Worm (Caenorhabditis elegans): Measurements from ENCODE around the gene mics-1.

Gene mics-1

DNA sequence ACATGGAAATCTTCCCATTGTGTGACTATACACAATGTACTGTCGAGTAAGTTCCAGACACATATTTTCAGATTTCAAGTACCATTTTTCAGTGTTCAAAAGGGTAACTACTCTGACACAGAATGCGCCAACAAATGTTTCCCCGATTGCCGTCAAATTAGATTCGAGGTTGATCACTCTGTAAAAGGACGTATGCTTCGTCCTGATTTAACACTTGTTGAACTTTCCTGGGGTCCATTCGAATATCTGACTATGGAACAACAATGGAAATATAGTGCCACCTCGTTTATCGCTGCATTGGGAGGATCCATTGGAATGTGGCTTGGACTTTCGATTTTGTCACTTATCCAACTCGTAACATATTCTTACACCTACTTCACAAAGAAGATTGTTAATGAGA lies 3.9 kb downstream of the mics-1 start:
- TF ChIP-seq W03F9.2 (tag; optimal IDR thresholded peaks at IDR 0.05) (no peak), him-1 (tag; optimal IDR thresholded peaks at IDR 0.05) (no peak), dao-5 (tag; optimal IDR thresholded peaks at IDR 0.05) (no peak)

DNA sequence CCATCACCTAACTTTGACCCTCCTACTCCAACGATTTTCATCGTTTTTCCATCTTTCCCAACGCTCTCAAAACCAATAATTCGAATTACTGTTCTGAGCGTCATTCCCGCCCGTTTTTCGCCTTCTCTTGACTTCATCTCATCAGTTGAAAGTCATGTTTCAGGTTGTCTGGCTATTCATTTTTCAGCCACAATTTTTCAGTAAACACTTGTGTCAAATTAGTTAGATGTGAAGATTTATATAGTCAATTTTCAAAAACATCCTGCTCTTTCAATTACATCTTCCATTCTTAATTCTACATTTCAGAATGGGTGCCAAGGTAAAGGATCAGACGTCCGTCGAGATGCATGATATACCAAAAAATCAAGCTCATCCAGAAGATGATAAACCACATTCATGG lies 5.5 kb downstream of the mics-1 start, which contains the start of gene del-6:
Gene del-6 (plus strand): TSS at position 301 of the 400 bp plus-strand sequence.
- TF ChIP-seq W03F9.2 (tag; optimal IDR thresholded peaks at IDR 0.05) (no peak), dao-5 (tag; optimal IDR thresholded peaks at IDR 0.05) (no peak), him-1 (tag; optimal IDR thresholded peaks at IDR 0.05) (no peak)

DNA sequence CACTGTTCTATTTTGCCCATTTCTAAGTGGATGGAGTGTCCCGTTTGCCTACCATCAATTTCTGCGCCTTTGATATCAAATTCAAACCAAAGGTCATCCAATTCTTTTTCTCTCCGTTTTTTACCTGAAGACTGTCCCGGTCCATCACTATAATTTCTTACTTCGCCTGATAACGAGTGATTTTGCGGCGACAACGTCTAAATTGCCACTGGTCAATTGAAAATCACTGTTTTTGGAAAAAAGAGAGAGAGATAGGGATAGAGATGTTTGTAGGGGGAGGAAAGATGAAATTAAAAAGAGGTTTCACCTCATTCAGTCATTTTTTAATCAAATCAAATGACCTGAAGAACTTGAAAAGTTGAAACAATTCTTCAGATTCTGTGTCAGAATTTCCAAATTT lies 6.6 kb downstream of the mics-1 start:
- TF ChIP-seq him-1 (tag; optimal IDR thresholded peaks at IDR 0.05) (no peak), dao-5 (tag; optimal IDR thresholded peaks at IDR 0.05) (no peak), W03F9.2 (tag; optimal IDR thresholded peaks at IDR 0.05) (no peak)

DNA sequence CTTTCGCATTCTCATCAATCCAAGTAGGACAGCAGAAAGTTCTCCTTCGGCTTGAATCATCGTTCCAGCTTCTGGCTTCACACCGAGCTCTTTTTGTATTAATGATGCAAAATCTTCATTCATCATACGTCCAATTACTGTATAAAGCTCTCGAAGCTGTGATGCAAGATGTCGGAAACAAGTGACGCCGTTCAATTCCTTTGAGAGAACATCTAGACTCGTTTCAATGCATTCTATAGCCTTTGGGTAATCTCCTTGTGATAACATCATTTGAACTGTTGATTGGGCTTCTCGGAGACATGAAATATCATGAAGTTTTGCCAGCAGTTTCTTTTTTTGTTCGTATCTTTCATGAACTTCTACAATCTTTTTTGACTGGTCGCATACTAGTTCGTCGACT lies 9.6 kb downstream of the mics-1 start:
- no peak for TF ChIP-seq him-1 (tag; optimal IDR thresholded peaks at IDR 0.05)
- no peak for TF ChIP-seq dao-5 (tag; optimal IDR thresholded peaks at IDR 0.05)
- TF ChIP-seq W03F9.2 (tag; optimal IDR thresholded peaks at IDR 0.05) = no peak

DNA sequence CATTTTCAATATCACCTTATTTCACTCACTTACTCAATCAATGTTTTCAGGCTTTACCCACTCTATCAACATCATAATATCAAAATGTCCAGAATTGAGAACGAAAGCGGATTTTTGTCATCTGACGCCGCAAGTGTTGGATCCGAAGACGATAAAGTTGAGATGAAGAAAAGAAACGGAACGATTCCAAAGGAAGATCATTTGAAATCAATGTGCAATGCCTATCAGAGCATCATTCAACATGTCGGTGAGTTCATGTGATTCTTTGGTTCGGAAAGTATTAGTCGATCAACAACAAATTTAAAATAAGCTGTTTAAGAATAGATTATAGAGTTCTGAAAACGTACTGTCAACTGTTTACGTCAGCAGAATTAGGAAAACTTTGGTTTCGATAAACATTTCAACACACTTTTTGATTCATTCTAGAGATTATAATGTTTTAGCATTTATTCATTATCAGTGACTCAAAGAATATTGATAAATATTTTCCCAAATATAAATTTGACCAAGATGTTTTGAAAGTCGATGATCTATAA lies 13.2 kb downstream of the mics-1 start, which contains the start of gene cat-4:
Gene cat-4 (plus strand): TSS at position 51 of the 536 bp plus-strand sequence.
- TF ChIP-seq dao-5 (tag; optimal IDR thresholded peaks at IDR 0.05) = no peak
- TF ChIP-seq W03F9.2 (tag; optimal IDR thresholded peaks at IDR 0.05) = no peak
- no peak for TF ChIP-seq him-1 (tag; optimal IDR thresholded peaks at IDR 0.05)

DNA sequence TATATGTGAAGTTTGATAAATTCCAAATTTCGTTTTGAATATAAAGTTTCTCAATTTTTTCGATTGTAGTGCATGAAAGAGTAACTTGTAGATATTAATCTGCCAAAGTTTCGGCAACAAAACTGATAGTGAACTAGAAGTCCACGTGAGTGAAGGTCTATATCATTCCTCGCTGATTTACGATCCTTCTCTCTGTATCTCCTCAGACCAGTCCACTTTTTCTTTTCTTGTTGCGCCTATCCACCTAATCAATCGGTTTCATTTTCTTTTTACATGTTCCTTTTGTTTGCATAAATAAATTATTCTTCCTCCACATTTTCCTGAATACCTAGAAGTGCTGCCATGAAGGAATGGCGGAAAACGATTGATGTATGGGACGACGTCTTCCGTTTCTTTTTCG lies 14.0 kb downstream of the mics-1 start:
- TF ChIP-seq dao-5 (tag; optimal IDR thresholded peaks at IDR 0.05) = no peak
- TF ChIP-seq him-1 (tag; optimal IDR thresholded peaks at IDR 0.05) = no peak
- TF ChIP-seq W03F9.2 (tag; optimal IDR thresholded peaks at IDR 0.05) = no peak

DNA sequence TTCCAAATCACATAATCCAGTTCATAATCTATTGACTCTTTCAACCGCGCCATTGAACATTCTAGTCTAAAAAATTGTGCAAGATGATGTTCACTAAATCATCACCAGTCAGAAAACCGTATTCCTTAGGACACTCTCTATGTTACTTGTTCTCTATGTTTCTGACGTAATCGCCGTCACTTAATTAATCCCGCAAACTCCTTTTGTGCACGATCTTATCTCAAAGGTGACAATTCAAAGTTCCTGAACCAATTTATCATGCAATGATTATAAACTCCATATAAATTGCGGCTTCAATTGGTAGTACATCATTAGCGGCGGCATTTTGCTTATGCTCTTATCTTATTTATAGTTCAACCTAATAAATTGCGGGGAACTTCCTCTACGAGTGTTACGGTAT lies 15.3 kb downstream of the mics-1 start:
- no peak for TF ChIP-seq W03F9.2 (tag; optimal IDR thresholded peaks at IDR 0.05)
- TF ChIP-seq him-1 (tag; optimal IDR thresholded peaks at IDR 0.05) = no peak
- TF ChIP-seq dao-5 (tag; optimal IDR thresholded peaks at IDR 0.05) = no peak

DNA sequence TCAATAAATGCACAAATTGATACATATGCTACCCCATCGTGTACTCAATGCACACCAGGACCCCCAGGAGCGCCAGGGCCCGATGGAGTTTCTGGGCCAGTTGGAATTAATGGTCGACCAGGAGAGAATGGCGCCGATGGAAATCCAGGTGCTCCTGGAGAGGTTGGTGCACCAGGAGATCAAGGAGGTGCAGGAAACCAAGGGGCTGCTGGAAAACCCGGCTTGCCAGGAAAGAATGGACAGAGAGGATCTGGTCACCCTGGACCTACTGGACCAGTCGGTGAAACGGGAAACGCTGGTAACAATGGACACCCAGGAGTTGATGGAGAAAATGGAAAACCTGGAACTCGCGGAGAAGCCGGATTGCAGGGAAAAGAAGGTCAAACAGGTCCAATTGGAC lies 16.5 kb downstream of the mics-1 start:
- no peak for TF ChIP-seq dao-5 (tag; optimal IDR thresholded peaks at IDR 0.05)
- TF ChIP-seq him-1 (tag; optimal IDR thresholded peaks at IDR 0.05) = no peak
- no peak for TF ChIP-seq W03F9.2 (tag; optimal IDR thresholded peaks at IDR 0.05)

DNA sequence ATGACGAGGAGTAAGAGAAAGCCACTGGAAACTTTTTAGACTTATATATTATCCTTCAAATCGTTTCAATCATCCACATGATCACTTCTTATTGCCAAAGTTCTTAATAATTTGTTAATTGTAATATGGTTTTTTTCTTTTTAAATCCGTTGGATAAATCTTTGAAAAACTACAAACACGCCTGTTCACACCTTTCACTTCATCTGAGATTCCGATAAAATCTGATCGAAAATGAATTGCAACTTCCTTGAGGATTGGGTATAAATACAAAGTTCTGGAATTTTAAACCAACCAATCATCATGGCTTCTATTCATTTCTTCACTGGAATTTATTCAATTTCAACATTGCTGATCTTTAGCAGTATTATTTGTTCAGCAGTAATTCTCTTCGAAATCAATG lies 17.5 kb downstream of the mics-1 start, which contains the start of gene col-152:
Gene col-152 (plus strand): TSS at position 301 of the 400 bp plus-strand sequence.
- TF ChIP-seq dao-5 (tag; optimal IDR thresholded peaks at IDR 0.05) (no peak), him-1 (tag; optimal IDR thresholded peaks at IDR 0.05) (no peak), W03F9.2 (tag; optimal IDR thresholded peaks at IDR 0.05) (no peak)

DNA sequence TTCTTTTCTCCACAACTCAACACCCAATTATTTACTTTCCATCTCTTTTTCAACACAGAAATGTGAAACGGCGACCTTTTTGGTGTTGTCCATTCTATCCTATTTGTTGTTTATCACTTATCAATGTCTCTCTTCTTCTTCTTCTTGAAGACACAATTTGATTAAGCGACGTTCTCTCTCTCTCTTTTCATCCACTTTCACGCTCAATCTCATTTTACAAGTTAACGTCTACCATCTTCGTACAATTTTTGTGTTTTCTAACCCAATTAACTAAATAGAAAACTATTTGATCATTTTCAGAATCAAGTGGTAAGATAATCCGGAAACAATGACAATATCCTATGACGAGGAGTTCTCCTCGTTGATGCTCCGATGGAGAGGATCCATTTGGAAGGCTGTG lies 20.4 kb downstream of the mics-1 start, which contains the start of gene best-14:
Gene best-14 (plus strand): TSS at position 301 of the 400 bp plus-strand sequence.
- TF ChIP-seq W03F9.2 (tag; optimal IDR thresholded peaks at IDR 0.05) (no peak), him-1 (tag; optimal IDR thresholded peaks at IDR 0.05) (no peak), dao-5 (tag; optimal IDR thresholded peaks at IDR 0.05) (no peak)

DNA sequence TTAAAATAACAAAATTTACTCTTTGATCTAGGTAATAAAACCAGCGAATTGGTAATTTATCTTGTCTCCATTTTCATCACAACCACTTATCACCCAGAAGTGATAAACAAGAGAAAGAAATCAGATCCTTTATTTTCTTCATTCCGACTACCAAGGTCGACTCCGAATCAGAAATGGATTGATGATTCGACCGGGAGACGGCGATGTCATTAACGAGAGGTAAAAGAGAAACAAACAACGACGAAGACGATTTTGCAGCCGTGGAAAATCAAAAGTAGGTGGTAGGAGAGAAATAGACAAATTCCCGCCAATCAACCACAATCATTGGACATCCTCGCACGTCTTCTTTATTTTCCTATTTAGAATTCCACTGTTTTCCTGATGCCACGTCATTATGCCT lies 21.0 kb downstream of the mics-1 start:
- TF ChIP-seq dao-5 (tag; optimal IDR thresholded peaks at IDR 0.05) (no peak), him-1 (tag; optimal IDR thresholded peaks at IDR 0.05) (no peak), W03F9.2 (tag; optimal IDR thresholded peaks at IDR 0.05) (no peak)

DNA sequence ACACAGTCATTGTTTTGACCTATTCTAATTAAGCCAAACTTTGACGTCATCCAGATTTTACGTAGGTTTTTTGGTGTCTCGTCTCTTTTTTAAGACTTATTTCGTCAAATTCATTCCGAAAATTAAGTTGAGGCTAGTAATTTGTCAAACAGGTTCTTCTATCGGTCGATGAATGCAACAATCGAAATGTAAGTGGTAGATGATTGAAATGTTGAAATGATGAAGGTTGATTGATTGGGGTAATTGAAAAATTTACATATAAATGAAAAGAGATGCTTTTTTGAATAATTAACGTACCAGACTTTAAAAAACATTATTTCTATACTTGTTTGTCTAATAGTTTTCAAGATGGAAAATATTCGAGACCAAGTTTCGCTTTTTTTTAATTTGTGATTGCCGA lies 21.8 kb downstream of the mics-1 start:
- no peak for TF ChIP-seq him-1 (tag; optimal IDR thresholded peaks at IDR 0.05)
- TF ChIP-seq W03F9.2 (tag; optimal IDR thresholded peaks at IDR 0.05) = no peak
- TF ChIP-seq dao-5 (tag; optimal IDR thresholded peaks at IDR 0.05) = no peak

DNA sequence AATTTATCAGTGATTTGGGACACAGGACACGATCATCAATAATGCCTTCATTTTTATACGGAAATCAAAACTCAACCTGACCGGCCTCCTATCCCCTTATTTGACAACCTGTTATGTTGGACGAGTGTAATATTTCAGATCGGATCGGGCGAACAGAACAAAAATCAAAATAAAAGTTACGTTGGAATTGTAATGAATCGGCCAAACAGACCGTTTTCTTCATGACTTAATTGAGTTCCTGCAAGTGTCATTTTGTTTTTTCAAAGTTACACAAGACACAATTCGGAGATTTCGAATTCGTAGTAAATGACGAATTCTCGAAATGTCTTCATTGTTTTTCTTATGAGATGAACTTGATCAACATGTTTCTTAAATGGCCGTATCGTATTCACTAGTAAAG lies 22.9 kb downstream of the mics-1 start, which contains the start of gene F32G8.3:
Gene F32G8.3 (minus strand): TSS at position 101 of the 400 bp plus-strand sequence.
- TF ChIP-seq W03F9.2 (tag; optimal IDR thresholded peaks at IDR 0.05) (no peak), him-1 (tag; optimal IDR thresholded peaks at IDR 0.05) (no peak), dao-5 (tag; optimal IDR thresholded peaks at IDR 0.05) (no peak)

DNA sequence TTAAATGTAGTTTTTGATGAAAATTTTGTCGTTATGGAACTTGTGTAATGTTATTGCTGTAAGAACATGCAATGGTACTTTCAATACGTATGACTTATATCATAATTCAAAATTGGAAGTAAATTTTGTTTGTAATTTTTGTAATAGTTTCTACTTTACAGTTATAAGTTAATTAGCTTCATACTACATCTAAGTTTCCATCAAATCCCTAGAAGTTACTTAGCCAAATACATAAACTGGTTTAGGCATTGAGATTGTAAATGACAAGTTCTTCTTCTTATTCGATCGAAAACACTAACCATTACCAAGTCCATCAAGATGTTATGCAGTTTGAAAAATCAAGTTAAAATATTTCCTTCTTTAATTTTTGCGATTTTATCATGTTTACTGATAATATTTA lies 28.4 kb downstream of the mics-1 start, which contains the start of gene F32G8.2:
Gene F32G8.2 (plus strand): TSS at position 301 of the 400 bp plus-strand sequence.
- no peak for TF ChIP-seq him-1 (tag; optimal IDR thresholded peaks at IDR 0.05)
- TF ChIP-seq W03F9.2 (tag; optimal IDR thresholded peaks at IDR 0.05) = no peak
- no peak for TF ChIP-seq dao-5 (tag; optimal IDR thresholded peaks at IDR 0.05)

DNA sequence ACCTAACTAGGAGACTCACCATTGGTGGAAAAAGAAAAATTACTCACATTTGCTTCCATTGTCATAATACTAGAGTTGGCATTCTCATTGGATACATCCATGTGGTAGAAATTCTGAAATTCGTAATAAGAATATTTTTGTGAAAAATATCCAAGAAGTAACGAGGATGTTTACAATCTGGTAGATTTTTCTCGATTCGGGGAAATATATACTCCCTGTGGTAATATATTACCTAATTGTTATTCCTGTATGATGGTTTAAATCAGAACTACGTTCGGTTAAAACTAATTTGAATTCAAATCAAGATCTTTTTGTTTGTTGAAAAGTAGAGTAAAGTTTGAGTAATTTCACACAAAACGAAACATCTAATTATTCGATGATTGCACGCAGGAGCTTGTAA lies 29.1 kb downstream of the mics-1 start, which contains the start of gene srd-34:
Gene srd-34 (minus strand): TSS at position 101 of the 400 bp plus-strand sequence.
- TF ChIP-seq dao-5 (tag; optimal IDR thresholded peaks at IDR 0.05) = no peak
- no peak for TF ChIP-seq W03F9.2 (tag; optimal IDR thresholded peaks at IDR 0.05)
- no peak for TF ChIP-seq him-1 (tag; optimal IDR thresholded peaks at IDR 0.05)
